Worm (Caenorhabditis elegans) whole organism, L4/young adult: ENCODE data around the gene Y41C4A.7.

Experiments
- W03F9.2 ChIP-seq: fragments of 150-350 bp; optimal IDR thresholded peaks from 2 replicates; lab custom pipeline; 2014; ENCODE audit warnings: missing biosample characterization, missing genetic modification characterization
- dao-5 ChIP-seq: sonication (generic microtip); optimal IDR thresholded peaks from 2 replicates; lab custom pipeline; 2016; ENCODE audit warnings: missing genotype, missing genetic modification characterization, moderate library complexity, missing compliant biosample characterization
- him-1 ChIP-seq: sonication (generic microtip); optimal IDR thresholded peaks from 2 replicates; lab custom pipeline; 2016; ENCODE audit warnings: missing genotype, missing genetic modification reagents, missing genetic modification characterization, missing compliant biosample characterization

DNA sequence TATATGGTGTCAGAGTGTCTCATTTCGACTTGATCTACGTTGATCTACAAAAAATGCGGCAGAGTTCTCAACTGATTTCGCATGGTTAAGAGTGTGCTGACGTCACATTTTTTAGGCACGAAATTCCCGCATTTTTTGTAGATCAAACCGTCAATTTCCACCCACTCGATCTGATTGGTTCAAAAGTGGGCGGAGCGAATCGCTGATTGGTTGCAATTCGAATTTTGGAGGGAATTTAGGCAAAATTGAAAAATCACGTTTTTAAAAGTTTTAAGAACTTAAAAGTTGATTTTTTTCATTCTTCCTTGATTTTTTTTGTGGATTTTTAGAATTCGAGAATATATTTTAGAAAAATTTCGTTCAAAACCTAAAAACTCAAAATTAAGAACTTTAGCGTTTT is 42.3 kb upstream of the Y41C4A.7 start:
- no peak for TF ChIP-seq him-1 (tag; lab: Kevin White, UChicago)
- TF ChIP-seq W03F9.2 (tag; lab: Kevin White, UChicago) = no peak
- TF ChIP-seq dao-5 (tag; lab: Kevin White, UChicago) = no peak
